Worm (Caenorhabditis elegans) whole organism, dauer: ENCODE measurements around the gene F41H10.3.

ENCODE experiments used
- unc-62 ChIP-seq: sonication (generic microtip); optimal IDR thresholded peaks from 2 replicates; lab custom pipeline; 2017; ENCODE audit warnings: missing biosample characterization, missing genetic modification reagents, missing genetic modification characterization

The F41H10.3 gene

DNA sequence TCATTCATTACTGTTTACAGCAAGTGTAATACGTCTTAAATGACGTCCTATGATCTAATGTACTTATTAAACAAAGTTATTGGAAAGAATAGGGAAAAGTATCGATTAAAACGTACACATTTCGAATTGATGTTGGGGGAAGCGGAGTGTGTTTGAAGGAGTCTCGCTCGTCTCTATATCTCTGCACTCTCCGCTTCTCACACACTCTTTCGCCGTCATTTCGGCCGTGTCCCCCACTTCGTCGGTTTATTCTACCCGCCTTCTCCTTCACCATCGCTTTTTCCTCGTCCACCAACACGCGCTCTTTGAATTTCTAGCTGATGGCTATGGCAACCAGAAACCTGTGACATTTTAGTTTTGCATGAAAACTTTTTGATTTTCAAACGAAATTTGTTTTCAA lies 741 bp upstream of the F41H10.3 start:
- no peak for TF ChIP-seq unc-62

- no peak for TF ChIP-seq unc-62
These were observed 1.3 kb downstream of the F41H10.3 start for ce11 chrIV:5370914-5371313.

- no peak for TF ChIP-seq unc-62
These were observed 4.7 kb downstream of the F41H10.3 start for ce11 chrIV:5374321-5374720.

ce11 chrIV:5374946-5375345 lies 5.3 kb downstream of the F41H10.3 start:
- no peak for TF ChIP-seq unc-62

DNA sequence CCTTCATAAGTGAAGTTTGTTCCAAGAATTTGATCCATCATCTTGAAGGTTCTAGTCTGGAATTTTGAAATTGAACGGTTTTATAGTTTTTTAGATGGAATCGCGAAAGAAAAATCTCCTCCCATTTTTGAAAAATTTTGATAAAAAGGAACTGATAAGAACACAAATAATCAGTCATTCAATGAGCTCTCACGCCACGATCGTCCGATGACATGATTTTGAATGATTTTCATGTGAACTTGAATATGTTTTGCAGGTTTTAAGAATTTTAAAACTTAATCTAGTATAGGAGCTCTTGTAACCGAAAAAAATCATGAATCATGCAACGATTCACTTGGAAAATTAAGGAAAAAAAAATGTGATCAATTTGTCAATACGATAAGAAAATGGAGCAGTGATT lies 7.5 kb downstream of the F41H10.3 start, which contains the start of gene elo-5:
elo-5 (minus strand) TSS at position 56 of the 400 bp plus-strand sequence.
- no peak for TF ChIP-seq unc-62

DNA sequence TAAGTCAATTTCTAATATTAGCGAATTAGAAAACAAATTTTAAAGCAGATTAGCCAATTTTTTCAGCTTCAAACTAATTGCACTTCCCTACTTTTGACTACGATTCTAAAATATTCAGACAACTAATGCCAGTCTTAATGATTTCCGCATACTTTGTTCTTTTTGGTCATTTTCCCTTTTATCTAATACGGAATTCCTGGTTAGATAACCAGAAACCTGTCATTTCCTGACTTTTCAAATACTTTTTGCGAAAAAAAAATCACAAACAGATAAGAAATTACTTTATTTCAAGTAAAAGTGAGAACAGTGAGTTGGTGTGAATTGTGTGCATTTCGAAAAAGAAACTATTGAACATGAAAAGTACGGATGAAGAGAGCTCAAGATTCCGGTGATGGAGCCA lies 10.5 kb downstream of the F41H10.3 start:
- no peak for TF ChIP-seq unc-62

- TF ChIP-seq unc-62: no peak
These were observed 11.7 kb downstream of the F41H10.3 start, which contains the start of gene F41H10.2 for ce11 chrIV:5381334-5381733. F41H10.2 (plus strand) TSS chrIV:5381634.

ce11 chrIV:5382609-5383008 lies 13.0 kb downstream of the F41H10.3 start, which contains the start of gene F41H10.1:
F41H10.1 (plus strand) TSS chrIV:5382909.
- no peak for TF ChIP-seq unc-62

DNA sequence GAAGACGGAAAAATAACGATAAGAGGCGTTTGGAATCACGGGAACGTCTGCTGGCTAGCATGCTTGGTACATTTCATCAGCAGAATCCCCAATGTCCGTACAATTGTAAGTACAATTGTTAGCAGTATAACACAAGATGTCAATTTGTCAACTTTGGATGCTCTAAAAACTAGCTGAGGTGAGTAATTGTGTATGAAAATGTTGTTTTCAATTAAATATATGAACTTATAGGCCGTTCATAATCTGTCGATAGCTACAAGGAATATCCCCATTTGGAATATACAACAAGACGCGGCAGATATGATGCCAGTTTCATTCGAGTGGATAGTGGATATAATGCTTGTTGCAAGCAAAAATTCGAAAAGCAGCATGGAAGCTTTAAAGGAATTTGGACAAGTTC lies 15.4 kb downstream of the F41H10.3 start, which contains the start of gene F41H10.12:
F41H10.12 (plus strand) TSS at position 301 of the 400 bp plus-strand sequence.
- no peak for TF ChIP-seq unc-62

- TF ChIP-seq unc-62: no peak
These were observed 19.0 kb downstream of the F41H10.3 start, which contains the start of gene elo-6 for ce11 chrIV:5388477-5389065. elo-6 (minus strand) TSS chrIV:5388559.

- no peak for TF ChIP-seq unc-62
These were observed 20.4 kb downstream of the F41H10.3 start for ce11 chrIV:5389951-5390350.

ce11 chrIV:5391507-5392057 lies 22.0 kb downstream of the F41H10.3 start, which contains the start of the genes htp-1 and ZK616.5:
htp-1 (minus strand) TSS chrIV:5391557.
ZK616.5 (plus strand) TSS chrIV:5391929.
- TF ChIP-seq unc-62: no peak

DNA sequence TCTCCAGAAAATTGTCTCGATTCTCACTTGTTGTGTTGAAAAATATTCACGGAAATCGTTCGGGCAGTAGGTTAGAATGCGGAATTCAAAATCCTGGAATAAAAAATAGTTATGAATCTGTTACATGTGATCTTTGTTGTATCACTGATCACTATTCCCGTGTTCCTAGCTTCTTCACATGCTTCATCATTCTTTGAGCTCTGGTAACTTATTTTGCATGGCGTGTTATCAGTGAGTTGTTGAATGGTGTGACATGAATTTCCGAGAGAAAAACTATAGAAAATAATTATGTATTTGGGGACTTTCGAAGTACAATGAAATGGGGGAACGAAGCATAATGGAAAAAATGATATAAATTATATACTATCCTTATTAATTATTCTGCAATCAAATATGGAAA lies 24.0 kb downstream of the F41H10.3 start:
- TF ChIP-seq unc-62: no peak

ce11 chrIV:5394687-5395086 lies 25.1 kb downstream of the F41H10.3 start, which contains the start of the genes perm-3 and swsn-6:
perm-3 (minus strand) TSS chrIV:5394804.
swsn-6 (plus strand) TSS chrIV:5395033.
- no peak for TF ChIP-seq unc-62

ce11 chrIV:5396769-5397168 lies 27.2 kb downstream of the F41H10.3 start, which contains the start of gene ZK616.3:
ZK616.3 (plus strand) TSS chrIV:5397069.
- TF ChIP-seq unc-62: no peak

- no peak for TF ChIP-seq unc-62
These were observed 27.9 kb downstream of the F41H10.3 start, which contains the start of gene ZK616.2 for ce11 chrIV:5397539-5397938. ZK616.2 (plus strand) TSS chrIV:5397839.

ce11 chrIV:5400609-5401008 lies 31.0 kb downstream of the F41H10.3 start, which contains the start of gene ZK616.1:
ZK616.1 (plus strand) TSS chrIV:5400909.
- TF ChIP-seq unc-62: no peak

DNA sequence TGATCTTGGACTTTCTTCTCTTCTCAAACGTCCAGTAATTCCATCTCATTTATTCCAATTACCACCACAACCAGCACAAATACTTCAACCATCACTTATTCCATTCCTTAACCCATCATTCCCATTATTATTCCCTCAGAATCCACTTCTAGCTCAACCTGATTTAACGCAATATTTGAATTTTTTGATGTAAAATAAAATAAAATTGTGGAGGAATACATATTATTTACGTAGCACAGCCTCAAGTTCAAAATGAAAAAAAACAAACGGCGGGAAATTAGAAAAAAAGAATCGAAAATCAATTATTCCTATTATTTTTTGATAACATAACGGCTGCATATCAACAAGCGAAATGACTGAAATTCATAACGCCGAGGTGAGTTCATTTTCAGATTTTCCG lies 35.7 kb downstream of the F41H10.3 start, which contains the start of gene ZK616.61:
ZK616.61 (plus strand) TSS at position 301 of the 400 bp plus-strand sequence.
- no peak for TF ChIP-seq unc-62
